Worm (Caenorhabditis elegans) whole organism, L1 larva: ENCODE measurements around the gene F57G9.7.

ENCODE experiments used
- ces-1 ChIP-seq: fragments of 150-350 bp; optimal IDR thresholded peaks from 2 replicates; lab custom pipeline; 2014; ENCODE audit warnings: missing biosample characterization, missing genetic modification reagents, missing genetic modification characterization
- snpc-4 ChIP-seq: fragments of 150-350 bp; optimal IDR thresholded peaks from 2 replicates; lab custom pipeline; 2014; ENCODE audit warnings: missing biosample characterization, missing genetic modification characterization
- snu-23 ChIP-seq: sonication (generic microtip); optimal IDR thresholded peaks from 2 replicates; lab custom pipeline; 2016; ENCODE audit warnings: missing genetic modification characterization, missing compliant biosample characterization

DNA sequence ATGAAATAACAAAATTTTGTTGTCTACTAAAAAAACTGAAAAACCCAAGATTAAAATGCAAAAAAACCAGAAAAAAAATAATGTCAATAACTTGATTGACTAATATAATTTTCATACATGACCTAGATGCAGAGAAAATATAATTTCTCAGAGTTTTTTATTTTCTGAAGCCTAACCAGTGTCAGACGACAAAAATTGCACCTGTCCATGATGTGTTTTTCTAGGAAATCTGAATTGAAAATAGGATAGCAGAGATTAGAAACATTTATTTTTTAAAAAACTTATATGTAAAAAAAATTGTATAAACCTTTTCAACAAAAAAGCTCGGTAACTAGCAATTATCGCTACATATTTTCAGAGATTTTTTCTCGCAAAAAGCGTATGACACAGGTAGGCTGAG lies 20.4 kb upstream of the F57G9.7 start:
- no peak for TF ChIP-seq ces-1
- TF ChIP-seq snu-23 (GFP tag; lab: Kevin White, UChicago), result no peak
- TF ChIP-seq snpc-4 (tag; lab: Kevin White, UChicago), result no peak
